Fruit fly (Drosophila melanogaster): ENCODE measurements around the gene CG46522.
"Not testable (repeated sequence)": the region's sequence is repeated elsewhere in the genome, so short reads cannot be mapped to it uniquely, and the experiment has no call there.

- TF ChIP-seq fd59A (GFP tag; optimal IDR thresholded peaks at IDR 0.05); CG31627 (GFP tag; optimal IDR thresholded peaks at IDR 0.05); CG8319 (GFP tag; optimal IDR thresholded peaks at IDR 0.05); CG8119 (GFP tag; IDR thresholded peaks at IDR 0.05); vri (GFP tag; optimal IDR thresholded peaks at IDR 0.05); spab (GFP tag; optimal IDR thresholded peaks at IDR 0.05); Eip93F (GFP tag; optimal IDR thresholded peaks at IDR 0.05); acj6 (GFP tag; optimal IDR thresholded peaks at IDR 0.05); Eip75B (GFP tag; optimal IDR thresholded peaks at IDR 0.05); CG6792 (GFP tag; optimal IDR thresholded peaks at IDR 0.05); CG11762 (GFP tag; optimal IDR thresholded peaks at IDR 0.05; ENCODE audit: insufficient read depth); Lpt (GFP tag; optimal IDR thresholded peaks at IDR 0.05); Blimp-1 (GFP tag; optimal IDR thresholded peaks at IDR 0.05); CG11902 (GFP tag; optimal IDR thresholded peaks at IDR 0.05): not testable (repeated sequence)
These were observed 34.4 kb upstream of the CG46522 start, which contains the start of gene CG46516 for dm6 chrX:22212028-22212427.

Measured in whole organism, prepupa.